Worm (Caenorhabditis elegans) whole organism, late embryonic: ENCODE measurements around the gene dtmk-1.

Experiments used
- C08G9.2 ChIP-seq: sonication (generic microtip); optimal IDR thresholded peaks from 2 replicates; lab custom pipeline; 2016; ENCODE audit warnings: mild to moderate bottlenecking, missing genetic modification characterization, moderate library complexity, missing compliant biosample characterization
- C38D4.7 ChIP-seq: fragments of 200-800 bp; sonication (Bioruptor generic); optimal IDR thresholded peaks from 2 replicates; lab custom pipeline; 2018; ENCODE audit warnings: mild to moderate bottlenecking, missing genetic modification characterization, moderate library complexity, missing compliant biosample characterization
- T23F11.4 ChIP-seq: fragments of 200-800 bp; sonication (Bioruptor generic); optimal IDR thresholded peaks from 2 replicates; lab custom pipeline; 2018; ENCODE audit warnings: mild to moderate bottlenecking, missing genetic modification characterization, missing compliant biosample characterization
- ahr-1 ChIP-seq: sonication (generic microtip); optimal IDR thresholded peaks from 2 replicates; lab custom pipeline; 2016; ENCODE audit warnings: missing genetic modification characterization, missing compliant biosample characterization
- ceh-14 ChIP-seq: sonication (generic microtip); optimal IDR thresholded peaks from 2 replicates; lab custom pipeline; 2016; ENCODE audit warnings: missing genotype, missing genetic modification characterization, missing compliant biosample characterization
- ceh-18 ChIP-seq: sonication (generic microtip); optimal IDR thresholded peaks from 2 replicates; lab custom pipeline; 2016; ENCODE audit warnings: missing genetic modification characterization, missing compliant biosample characterization
- ceh-19 ChIP-seq: fragments of 200-800 bp; sonication (Bioruptor generic); optimal IDR thresholded peaks from 2 replicates; lab custom pipeline; 2018; ENCODE audit warnings: mild to moderate bottlenecking, missing genetic modification characterization, missing compliant biosample characterization
- ceh-22 ChIP-seq: sonication (generic microtip); optimal IDR thresholded peaks from 2 replicates; lab custom pipeline; 2017; ENCODE audit warnings: missing biosample characterization, missing genetic modification characterization
- ceh-24 ChIP-seq: sonication (generic microtip); optimal IDR thresholded peaks from 2 replicates; lab custom pipeline; 2016; ENCODE audit warnings: mild to moderate bottlenecking, missing genetic modification characterization, missing compliant biosample characterization
- ceh-31 ChIP-seq: sonication (generic microtip); optimal IDR thresholded peaks from 2 replicates; lab custom pipeline; 2016; ENCODE audit warnings: missing genetic modification characterization, missing compliant biosample characterization
- ceh-45 ChIP-seq: fragments of 200-800 bp; sonication (Bioruptor generic); IDR thresholded peaks from 2 replicates; pipeline ENCODE4 v1.3.6; 2022; ENCODE audit warnings: missing genetic modification reagents, missing genetic modification characterization, missing compliant biosample characterization
- ceh-6 ChIP-seq: fragments of 200-800 bp; sonication (Bioruptor generic); optimal IDR thresholded peaks from 2 replicates; lab custom pipeline; 2018; ENCODE audit warnings: mild to moderate bottlenecking, missing genetic modification characterization, missing compliant biosample characterization
- che-1 ChIP-seq: sonication (generic microtip); optimal IDR thresholded peaks from 2 replicates; lab custom pipeline; 2016; ENCODE audit warnings: mild to moderate bottlenecking, missing genetic modification characterization, missing compliant biosample characterization
- dmd-4 ChIP-seq: sonication (generic microtip); optimal IDR thresholded peaks from 2 replicates; lab custom pipeline; 2016; ENCODE audit warnings: borderline replicate concordance, missing genetic modification characterization, missing compliant biosample characterization
- elt-2 ChIP-seq: sonication (generic microtip); optimal IDR thresholded peaks from 2 replicates; lab custom pipeline; 2016; ENCODE audit warnings: missing genetic modification reagents, missing genetic modification characterization, missing compliant biosample characterization
- elt-4 ChIP-seq: sonication (generic microtip); optimal IDR thresholded peaks from 2 replicates; lab custom pipeline; 2016; ENCODE audit warnings: missing genetic modification characterization, missing compliant biosample characterization
- eyg-1 ChIP-seq: sonication (generic microtip); optimal IDR thresholded peaks from 2 replicates; lab custom pipeline; 2016; ENCODE audit warnings: missing genotype, missing genetic modification characterization, missing compliant biosample characterization
- hlh-6 ChIP-seq: sonication (generic microtip); optimal IDR thresholded peaks from 2 replicates; lab custom pipeline; 2016; ENCODE audit warnings: missing genotype, missing genetic modification characterization, missing compliant biosample characterization
- hlh-8 ChIP-seq: sonication (generic microtip); optimal IDR thresholded peaks from 2 replicates; lab custom pipeline; 2016; ENCODE audit warnings: missing genotype, missing genetic modification characterization, missing compliant biosample characterization
- lim-6 ChIP-seq: sonication (generic microtip); optimal IDR thresholded peaks from 2 replicates; lab custom pipeline; 2016; ENCODE audit warnings: missing genetic modification characterization, missing compliant biosample characterization
- madf-2 ChIP-seq: sonication (generic microtip); optimal IDR thresholded peaks from 2 replicates; lab custom pipeline; 2017; ENCODE audit warnings: missing genetic modification characterization, missing compliant biosample characterization
- mec-3 ChIP-seq: sonication (generic microtip); optimal IDR thresholded peaks from 2 replicates; lab custom pipeline; 2016; ENCODE audit warnings: borderline replicate concordance, missing genetic modification characterization, missing compliant biosample characterization
- nfya-1 ChIP-seq: sonication (generic microtip); optimal IDR thresholded peaks from 2 replicates; lab custom pipeline; 2017; ENCODE audit warnings: missing genetic modification characterization, mild to moderate bottlenecking, missing compliant biosample characterization, antibody characterized with exemption, moderate library complexity
- nhr-11 ChIP-seq: fragments of 150-350 bp; optimal IDR thresholded peaks from 2 replicates; lab custom pipeline; 2014; ENCODE audit warnings: missing biosample characterization, missing genetic modification characterization
- npax-4 ChIP-seq: sonication (generic microtip); optimal IDR thresholded peaks from 2 replicates; lab custom pipeline; 2016; ENCODE audit warnings: missing genetic modification characterization, missing compliant biosample characterization
- pag-3 ChIP-seq: sonication (generic microtip); optimal IDR thresholded peaks from 2 replicates; lab custom pipeline; 2016; ENCODE audit warnings: missing compliant biosample characterization, missing genetic modification characterization, borderline replicate concordance
- pha-2 ChIP-seq: sonication (generic microtip); optimal IDR thresholded peaks from 2 replicates; lab custom pipeline; 2017; ENCODE audit warnings: mild to moderate bottlenecking, missing genetic modification characterization, missing compliant biosample characterization
- pqm-1 ChIP-seq: sonication (generic microtip); optimal IDR thresholded peaks from 2 replicates; lab custom pipeline; 2016; ENCODE audit warnings: missing genetic modification characterization, missing compliant biosample characterization
- tbx-7 ChIP-seq: sonication (generic microtip); optimal IDR thresholded peaks from 2 replicates; lab custom pipeline; 2016; ENCODE audit warnings: missing genotype, missing genetic modification characterization, missing compliant biosample characterization
- unc-42 ChIP-seq: sonication (generic microtip); optimal IDR thresholded peaks from 2 replicates; lab custom pipeline; 2016; ENCODE audit warnings: missing genotype, missing genetic modification characterization, missing compliant biosample characterization
- unc-55 ChIP-seq: sonication (generic microtip); optimal IDR thresholded peaks from 2 replicates; lab custom pipeline; 2017; ENCODE audit warnings: missing biosample characterization, missing genetic modification reagents, missing genetic modification characterization

dtmk-1 gene

ce11 chrII:10001546-10001945, 34.6 kb upstream of the dtmk-1 start, which contains the start of gene ZK892.3:
Gene ZK892.3, plus strand, starts transcription at chrII:10001846.
- TF ChIP-seq pha-2 (tag; lab: Kevin White, UChicago) (no peak), madf-2 (no peak), ceh-24 (tag; lab: Kevin White, UChicago) (no peak)

- TF ChIP-seq ceh-24 (tag; lab: Kevin White, UChicago) (no peak), ceh-22 (tag; lab: Kevin White, UChicago) (no peak), hlh-8 (tag; lab: Kevin White, UChicago) (no peak), ceh-6 (GFP tag; lab: Kevin White, UChicago) (no peak), elt-2 (tag; lab: Kevin White, UChicago) (peak; percentile 90), nfya-1 (no peak), npax-4 (tag; lab: Kevin White, UChicago) (no peak), che-1 (no peak), tbx-7 (tag; lab: Kevin White, UChicago) (no peak), ceh-31 (no peak), elt-4 (tag; lab: Kevin White, UChicago) (no peak), T23F11.4 (GFP tag; lab: Kevin White, UChicago) (no peak), unc-55 (no peak), mec-3 (tag; lab: Kevin White, UChicago) (no peak), ceh-19 (GFP tag; lab: Kevin White, UChicago) (no peak), nhr-11 (no peak), pqm-1 (peak; percentile 76)
Observed at ce11 chrII:10001065-10001464, 34.2 kb upstream of the dtmk-1 start, which contains the start of gene nlt-1. Gene nlt-1, minus strand, starts transcription at chrII:10001142.

ce11 chrII:9994679-9995078, 27.8 kb upstream of the dtmk-1 start:
- TF ChIP-seq ceh-14 (no peak), madf-2 (no peak), C38D4.7 (GFP tag; lab: Kevin White, UChicago) (no peak), ahr-1 (tag; lab: Kevin White, UChicago) (no peak), eyg-1 (tag; lab: Kevin White, UChicago) (no peak), che-1 (no peak), dmd-4 (tag; lab: Kevin White, UChicago) (no peak)

ce11 chrII:9992474-9992873, 25.6 kb upstream of the dtmk-1 start:
- peak; percentile 49 for TF ChIP-seq unc-42 (tag; lab: Kevin White, UChicago)
- no peak for TF ChIP-seq dmd-4 (tag; lab: Kevin White, UChicago)

ce11 chrII:9990812-9991211, 23.9 kb upstream of the dtmk-1 start, which contains the start of gene lec-3:
Gene lec-3, plus strand, starts transcription at chrII:9991112.
- no peak for TF ChIP-seq T23F11.4 (GFP tag; lab: Kevin White, UChicago)

ce11 chrII:9989533-9989932, 22.6 kb upstream of the dtmk-1 start:
- TF ChIP-seq C08G9.2 (tag; lab: Kevin White, UChicago) = no peak
- TF ChIP-seq ceh-18 (tag; lab: Kevin White, UChicago) = peak; percentile 11

ce11 chrII:9988620-9989019, 21.7 kb upstream of the dtmk-1 start:
- no peak for TF ChIP-seq elt-4 (tag; lab: Kevin White, UChicago)
- TF ChIP-seq eyg-1 (tag; lab: Kevin White, UChicago) = no peak
- TF ChIP-seq ceh-45 = no peak
- no peak for TF ChIP-seq che-1
- no peak for TF ChIP-seq hlh-6 (tag; lab: Kevin White, UChicago)
- no peak for TF ChIP-seq T23F11.4 (GFP tag; lab: Kevin White, UChicago)
- no peak for TF ChIP-seq madf-2
- no peak for TF ChIP-seq lim-6 (tag; lab: Kevin White, UChicago)
- TF ChIP-seq ceh-18 (tag; lab: Kevin White, UChicago) = no peak
- TF ChIP-seq elt-2 (tag; lab: Kevin White, UChicago) = no peak
- TF ChIP-seq pag-3 (tag; lab: Kevin White, UChicago) = no peak
